Fruit fly (Drosophila melanogaster): ENCODE measurements around the gene CG46399.

The CG46399 gene

DNA sequence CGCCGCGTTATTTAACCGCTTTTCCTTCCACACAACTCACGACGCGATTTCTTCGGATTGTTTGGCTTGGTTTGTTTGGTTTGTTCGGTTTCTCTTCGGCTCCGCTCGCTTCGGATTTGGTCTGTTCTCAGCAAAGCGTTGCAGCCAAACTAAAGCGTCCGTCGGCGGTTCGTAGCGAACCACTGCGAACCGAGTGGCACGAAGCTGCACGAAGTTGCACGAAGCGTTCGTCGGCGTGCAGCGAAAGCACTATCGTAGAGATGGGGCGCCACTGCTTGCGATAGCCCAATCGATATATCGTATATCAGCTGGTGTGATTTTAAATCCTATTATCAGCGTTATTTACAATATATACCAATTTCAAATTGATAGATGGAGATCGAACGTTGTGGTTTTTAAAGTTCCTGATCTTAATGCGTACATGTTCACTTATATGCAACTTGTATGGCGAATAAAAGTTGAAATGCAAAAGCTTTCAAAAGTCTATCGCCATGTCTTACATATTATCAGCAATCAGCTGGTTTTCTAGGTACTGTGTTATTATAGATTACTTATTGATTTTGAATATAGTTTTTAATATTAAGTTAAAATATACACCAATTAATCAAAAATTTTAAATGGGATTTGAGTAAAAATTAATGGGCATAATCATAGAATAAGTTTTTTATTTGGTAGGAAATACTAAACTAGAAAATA lies 33.0 kb upstream of the CG46399 start, which contains the start of gene rut (continued):
- TF ChIP-seq CHES-1-like (GFP tag; optimal IDR thresholded peaks at IDR 0.05) (no peak), lbe (GFP tag; optimal IDR thresholded peaks at IDR 0.05) (no peak), CG31224 (GFP tag; IDR thresholded peaks at IDR 0.05) (no peak), CG10959 (GFP tag; IDR thresholded peaks at IDR 0.05) (no peak), ERR (GFP tag; optimal IDR thresholded peaks at IDR 0.05) (no peak), vnd (GFP tag; IDR thresholded peaks at IDR 0.05; ENCODE audit: partially characterized antibody) (peak; percentile 95), crp (GFP tag; optimal IDR thresholded peaks at IDR 0.05) (peak in 1 of 2 experiments; percentile 87), CG4282 (GFP tag; optimal IDR thresholded peaks at IDR 0.05) (no peak), Gug (GFP tag; IDR thresholded peaks at IDR 0.05) (no peak; the same call in 3 of the 4 replicates), sob (GFP tag; IDR thresholded peaks at IDR 0.05) (peak; percentile 46; the same call in 1 of the 2 replicates), Antp (GFP tag; optimal IDR thresholded peaks at IDR 0.05) (peak; percentile 34), slou (GFP tag; optimal IDR thresholded peaks at IDR 0.05) (no peak), zen (tag; optimal IDR thresholded peaks at IDR 0.05) (no peak), Fer3 (tag; optimal IDR thresholded peaks at IDR 0.05) (no peak), CG12744 (GFP tag; optimal IDR thresholded peaks at IDR 0.05) (peak; percentile 25), MESR4 (GFP tag; optimal IDR thresholded peaks at IDR 0.05) (peak; percentile 4), CG2678 (tag; optimal IDR thresholded peaks at IDR 0.05) (no peak), NC2β (GFP tag; optimal IDR thresholded peaks at IDR 0.05) (no peak), CG18599 (GFP tag; optimal IDR thresholded peaks at IDR 0.05) (peak; percentile 22), Opbp (GFP tag; IDR thresholded peaks at IDR 0.05; ENCODE audit: partially characterized antibody) (peak; percentile 95)

DNA sequence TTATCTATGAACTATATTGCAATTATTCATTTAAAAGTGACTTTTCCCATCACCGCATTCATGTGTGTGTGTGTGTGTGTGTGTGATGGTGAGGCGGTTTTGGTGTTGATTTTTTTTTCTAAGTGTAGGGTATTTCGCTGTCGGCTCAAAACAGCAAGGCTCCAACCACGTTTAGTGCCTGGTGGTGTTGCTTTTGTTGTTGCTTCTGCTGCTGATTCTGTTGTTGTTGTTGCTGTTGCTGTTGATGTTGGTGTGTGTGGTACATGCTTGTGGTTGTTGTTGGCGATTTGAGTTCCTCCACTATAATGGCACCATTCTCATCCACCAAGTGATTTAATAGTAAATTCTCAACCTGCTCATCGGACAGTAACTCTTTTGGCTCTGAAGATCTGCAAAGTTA lies 31.4 kb upstream of the CG46399 start:
- no peak for TF ChIP-seq cas (GFP tag; IDR thresholded peaks at IDR 0.05)
- TF ChIP-seq CG4360 (GFP tag; IDR thresholded peaks at IDR 0.05) = peak; percentile 88
- TF ChIP-seq sens (GFP tag) = peak; percentile 22
- TF ChIP-seq D19A (tag; optimal IDR thresholded peaks at IDR 0.05) = peak; percentile 19
- 0 out of 3 replicates have a peak, but pooled peaks have one; percentile 17 for TF ChIP-seq row (GFP tag; IDR thresholded peaks at IDR 0.05)
- no peak for TF ChIP-seq ftz-f1 (GFP tag; optimal IDR thresholded peaks at IDR 0.05)

DNA sequence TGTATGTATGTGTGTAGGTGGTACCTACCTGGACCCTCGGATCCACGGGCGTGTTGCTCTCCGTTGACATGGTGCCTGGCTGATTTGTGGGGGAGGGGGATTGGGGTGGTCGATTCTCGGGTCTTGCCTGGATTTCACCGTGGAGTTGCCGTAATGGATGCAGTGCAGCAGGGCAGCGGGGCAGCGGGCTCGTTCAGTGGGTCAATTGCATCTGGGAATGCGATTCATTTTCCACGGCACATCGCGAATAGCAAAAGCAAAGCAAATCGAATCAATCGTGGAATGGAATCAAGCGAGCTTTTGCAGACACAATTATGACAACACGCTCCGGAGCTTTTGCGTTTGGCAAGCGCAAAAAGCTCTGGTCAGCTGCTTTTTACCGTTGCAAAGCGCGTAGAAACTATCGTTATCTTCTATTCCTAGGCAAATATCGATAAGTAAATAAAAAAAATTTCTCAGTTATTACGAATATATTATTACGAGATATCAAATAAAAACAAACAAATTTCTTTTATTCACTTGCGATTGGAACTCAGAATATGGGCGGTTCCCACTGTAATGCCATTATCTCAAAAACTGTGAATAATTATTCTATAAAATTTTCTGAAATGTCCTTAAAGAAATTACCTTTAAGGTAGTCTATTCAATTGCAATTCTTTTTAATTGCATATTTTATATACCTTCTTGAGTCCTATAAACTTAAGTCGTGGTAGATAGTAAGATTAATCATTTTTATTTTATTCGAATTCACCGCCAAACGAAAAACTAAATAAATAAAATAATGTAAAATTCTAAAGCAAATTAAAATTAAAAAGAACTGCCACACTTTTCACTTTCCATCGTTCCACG lies 27.1 kb upstream of the CG46399 start, which contains the start of gene CG14408:
CG14408 (minus strand) TSS at position 321 of the 849 bp plus-strand sequence.
- TF ChIP-seq CG34422 (GFP tag; IDR thresholded peaks at IDR 0.05) (no peak), CG9727 (GFP tag; optimal IDR thresholded peaks at IDR 0.05) (no peak), sna (GFP tag; IDR thresholded peaks at IDR 0.05; ENCODE audit: partially characterized antibody) (peak; percentile 54), Nf-YB (GFP tag; optimal IDR thresholded peaks at IDR 0.05) (peak; percentile 3), CG11560 (tag; IDR thresholded peaks at IDR 0.05) (no peak), dati (GFP tag; IDR thresholded peaks at IDR 0.05) (no peak), CG34224 (GFP tag; IDR thresholded peaks at IDR 0.05; ENCODE audit: partially characterized antibody) (peak; percentile 66; the same call in 2 of the 3 replicates), sens-2 (GFP tag; IDR thresholded peaks at IDR 0.05) (no peak), nerfin-2 (GFP tag; IDR thresholded peaks at IDR 0.05; ENCODE audit: partially characterized antibody) (no peak), CG17912 (GFP tag; optimal IDR thresholded peaks at IDR 0.05) (no peak), B-H2 (GFP tag; optimal IDR thresholded peaks at IDR 0.05) (no peak), MBD-R2 (GFP tag; IDR thresholded peaks at IDR 0.05) (peak; percentile 53; the same call in 1 of the 2 replicates), Dfd (GFP tag; optimal IDR thresholded peaks at IDR 0.05) (no peak), CG9797 (GFP tag; optimal IDR thresholded peaks at IDR 0.05) (no peak), Nf-YC (tag; optimal IDR thresholded peaks at IDR 0.05) (peak; percentile 7), unpg (GFP tag; optimal IDR thresholded peaks at IDR 0.05) (peak; percentile 3), chif (GFP tag; optimal IDR thresholded peaks at IDR 0.05) (no peak), Bdp1 (GFP tag; optimal IDR thresholded peaks at IDR 0.05) (no peak), CG3726 (GFP tag; IDR thresholded peaks at IDR 0.05) (no peak), sens (GFP tag) (peak; percentile 55), usp (GFP tag; optimal IDR thresholded peaks at IDR 0.05) (no peak), odd (GFP tag; optimal IDR thresholded peaks at IDR 0.05) (no peak)
